Worm (Caenorhabditis elegans) whole organism, L3 larva: ENCODE data around the gene C15H9.5.
A peak's percentile ranks its signal among the peaks of the same experiment; 100 is the strongest.

ENCODE experiments used
- R02D3.7 ChIP-seq: fragments of 150-350 bp; optimal IDR thresholded peaks from 2 replicates; lab custom pipeline; 2014; ENCODE audit warnings: missing biosample characterization, missing genetic modification characterization
- aly-2 ChIP-seq: fragments of 150-350 bp; optimal IDR thresholded peaks from 2 replicates; lab custom pipeline; 2014; ENCODE audit warnings: missing biosample characterization, missing genetic modification characterization
- ama-1 ChIP-seq: fragments of 150-350 bp; optimal IDR thresholded peaks from 2 replicates; lab custom pipeline; 2018
- ceh-16 ChIP-seq: sonication (generic microtip); optimal IDR thresholded peaks from 2 replicates; lab custom pipeline; 2017; ENCODE audit warnings: missing biosample characterization, missing genetic modification characterization
- ceh-28 ChIP-seq: fragments of 150-350 bp; optimal IDR thresholded peaks from 2 replicates; lab custom pipeline; 2014; ENCODE audit warnings: missing biosample characterization, missing genetic modification reagents, missing genetic modification characterization
- ceh-82 ChIP-seq: fragments of 150-350 bp; optimal IDR thresholded peaks from 2 replicates; lab custom pipeline; 2014; ENCODE audit warnings: missing biosample characterization, missing genetic modification characterization
- daf-12 ChIP-seq: fragments of 150-350 bp; optimal IDR thresholded peaks from 2 replicates; lab custom pipeline; 2014; ENCODE audit warnings: missing biosample characterization, missing genetic modification reagents, missing genetic modification characterization
- elt-1 ChIP-seq: fragments of 150-350 bp; optimal IDR thresholded peaks from 2 replicates; lab custom pipeline; 2014; ENCODE audit warnings: missing biosample characterization, missing genetic modification characterization
- elt-2 ChIP-seq: sonication (generic microtip); optimal IDR thresholded peaks from 2 replicates; lab custom pipeline; 2016; ENCODE audit warnings: missing genetic modification reagents, mild to moderate bottlenecking, missing genetic modification characterization, missing compliant biosample characterization
- elt-3 ChIP-seq, 3 experiments: fragments of 150-350 bp in 1 of 3; sonication (generic microtip) in 2 of 3; optimal IDR thresholded peaks; 2 replicates in 2 of 3; 4 replicates in 1 of 3; lab custom pipeline; 2014 to 2017; ENCODE audit warnings: missing biosample characterization in 3 of 3, missing genetic modification characterization in 3 of 3
- fkh-10 ChIP-seq: sonication (generic microtip); optimal IDR thresholded peaks from 2 replicates; lab custom pipeline; 2017; ENCODE audit warnings: missing biosample characterization, missing genetic modification reagents, missing genetic modification characterization
- fkh-2 ChIP-seq: fragments of 150-350 bp; optimal IDR thresholded peaks from 2 replicates; lab custom pipeline; 2014; ENCODE audit warnings: missing biosample characterization, missing genetic modification reagents, missing genetic modification characterization
- jun-1 ChIP-seq: fragments of 150-350 bp; optimal IDR thresholded peaks from 2 replicates; lab custom pipeline; 2014; ENCODE audit warnings: missing biosample characterization, missing genetic modification reagents, missing genetic modification characterization
- lin-15B ChIP-seq: fragments of 150-350 bp; optimal IDR thresholded peaks from 2 replicates; lab custom pipeline; 2014; ENCODE audit warnings: missing biosample characterization, missing genetic modification characterization
- lin-39 ChIP-seq: fragments of 150-350 bp; optimal IDR thresholded peaks from 2 replicates; lab custom pipeline; 2018; ENCODE audit warnings: missing biosample characterization, missing genetic modification reagents, missing genetic modification characterization
- lsy-12 ChIP-seq: sonication (generic microtip); optimal IDR thresholded peaks from 2 replicates; lab custom pipeline; 2016; ENCODE audit warnings: mild to moderate bottlenecking, missing genetic modification characterization, missing compliant biosample characterization
- mdl-1 ChIP-seq: fragments of 150-350 bp; optimal IDR thresholded peaks from 2 replicates; lab custom pipeline; 2014; ENCODE audit warnings: missing biosample characterization, missing genetic modification characterization
- nfya-1 ChIP-seq: sonication (generic microtip); optimal IDR thresholded peaks from 2 replicates; lab custom pipeline; 2017; ENCODE audit warnings: missing genetic modification characterization, mild to moderate bottlenecking, missing compliant biosample characterization, antibody characterized with exemption, moderate library complexity; ENCODE audit not compliant: insufficient read depth
- nhr-11 ChIP-seq: fragments of 150-350 bp; optimal IDR thresholded peaks from 2 replicates; lab custom pipeline; 2014; ENCODE audit warnings: missing biosample characterization, missing genetic modification characterization
- nhr-12 ChIP-seq: fragments of 150-350 bp; optimal IDR thresholded peaks from 2 replicates; lab custom pipeline; 2014; ENCODE audit warnings: missing biosample characterization, missing genetic modification characterization
- nhr-23 ChIP-seq: fragments of 150-350 bp; optimal IDR thresholded peaks from 2 replicates; lab custom pipeline; 2014; ENCODE audit warnings: missing biosample characterization, missing genetic modification reagents, missing genetic modification characterization
- nhr-237 ChIP-seq: fragments of 150-350 bp; optimal IDR thresholded peaks from 2 replicates; lab custom pipeline; 2014; ENCODE audit warnings: missing biosample characterization, missing genetic modification characterization
- nhr-25 ChIP-seq: sonication (generic microtip); optimal IDR thresholded peaks from 2 replicates; lab custom pipeline; 2017; ENCODE audit warnings: missing biosample characterization, missing genetic modification characterization
- nhr-28 ChIP-seq: fragments of 150-350 bp; optimal IDR thresholded peaks from 2 replicates; lab custom pipeline; 2014; ENCODE audit warnings: missing biosample characterization, missing genetic modification characterization
- nhr-67 ChIP-seq: fragments of 150-350 bp; optimal IDR thresholded peaks from 2 replicates; lab custom pipeline; 2014; ENCODE audit warnings: missing biosample characterization, missing genetic modification characterization
- nhr-76 ChIP-seq: fragments of 150-350 bp; sonication (generic microtip); optimal IDR thresholded peaks from 5 replicates; lab custom pipeline; 2014; ENCODE audit warnings: missing biosample characterization, missing genetic modification characterization
- nhr-77 ChIP-seq: fragments of 150-350 bp; optimal IDR thresholded peaks from 2 replicates; lab custom pipeline; 2014; ENCODE audit warnings: missing biosample characterization, missing genetic modification characterization
- pha-4 ChIP-seq: fragments of 150-350 bp; optimal IDR thresholded peaks from 2 replicates; lab custom pipeline; 2014; ENCODE audit warnings: missing biosample characterization, missing genetic modification reagents, missing genetic modification characterization
- pqm-1 ChIP-seq: fragments of 150-350 bp; optimal IDR thresholded peaks from 2 replicates; lab custom pipeline; 2017; ENCODE audit warnings: missing biosample characterization, missing genetic modification characterization, inconsistent platforms
- sea-2 ChIP-seq: fragments of 150-350 bp; sonication (generic microtip); optimal IDR thresholded peaks from 4 replicates; lab custom pipeline; 2014; ENCODE audit warnings: missing biosample characterization, missing genetic modification reagents, missing genetic modification characterization
- skn-1 ChIP-seq: fragments of 150-350 bp; optimal IDR thresholded peaks from 2 replicates; lab custom pipeline; 2014; ENCODE audit warnings: missing biosample characterization, missing genetic modification characterization
- snpc-4 ChIP-seq: fragments of 150-350 bp; optimal IDR thresholded peaks from 2 replicates; lab custom pipeline; 2014; ENCODE audit warnings: missing biosample characterization, missing genetic modification characterization
- unc-39 ChIP-seq: sonication (generic microtip); optimal IDR thresholded peaks from 4 replicates; lab custom pipeline; 2017; ENCODE audit warnings: missing biosample characterization, missing genetic modification characterization
- zag-1 ChIP-seq: fragments of 150-350 bp; optimal IDR thresholded peaks from 2 replicates; lab custom pipeline; 2014; ENCODE audit warnings: missing biosample characterization, missing genetic modification characterization
- ztf-11 ChIP-seq: fragments of 150-350 bp; optimal IDR thresholded peaks from 2 replicates; lab custom pipeline; 2014; ENCODE audit warnings: missing biosample characterization, missing genetic modification characterization

C15H9.5 gene

ce11 chrX:6098420-6098819 is 5.3 kb downstream of the C15H9.5 start:
- TF ChIP-seq nhr-77 (tag; lab: Kevin White, UChicago): no peak
- TF ChIP-seq nhr-28 (tag; lab: Kevin White, UChicago): no peak
- TF ChIP-seq sea-2 (GFP tag; lab: Kevin White, UChicago): no peak
- TF ChIP-seq lin-15B (tag; lab: Kevin White, UChicago): no peak
- TF ChIP-seq jun-1 (tag; lab: Kevin White, UChicago): no peak
- no peak for TF ChIP-seq ceh-16 (tag; lab: Kevin White, UChicago)
- no peak for TF ChIP-seq elt-1 (tag; lab: Kevin White, UChicago)
- TF ChIP-seq nhr-67: no peak
- TF ChIP-seq nhr-12 (tag; lab: Kevin White, UChicago): no peak
- no peak for TF ChIP-seq lsy-12
- TF ChIP-seq zag-1: no peak
- TF ChIP-seq nhr-23 (tag; lab: Kevin White, UChicago): no peak
- no peak for TF ChIP-seq nfya-1 (tag; lab: Kevin White, UChicago)
- TF ChIP-seq pha-4 (tag; lab: Kevin White, UChicago): peak; percentile 77
- TF ChIP-seq pqm-1: peak; percentile 78
- no peak for TF ChIP-seq ceh-82 (tag; lab: Kevin White, UChicago)
- TF ChIP-seq elt-2 (tag; lab: Kevin White, UChicago): peak; percentile 85
- no peak for TF ChIP-seq fkh-10
- no peak for TF ChIP-seq R02D3.7 (tag; lab: Kevin White, UChicago)

- peak; percentile 53 for TF ChIP-seq elt-2 (tag; lab: Kevin White, UChicago)
- TF ChIP-seq elt-1 (tag; lab: Kevin White, UChicago): no peak
- TF ChIP-seq ztf-11: no peak
- TF ChIP-seq nhr-237 (tag; lab: Kevin White, UChicago): no peak
- TF ChIP-seq skn-1: no peak
- TF ChIP-seq pqm-1: peak; percentile 61
Observed at ce11 chrX:6100395-6101099, 7.4 kb downstream of the C15H9.5 start.

- no peak for TF ChIP-seq daf-12 (tag; lab: Kevin White, UChicago)
- TF ChIP-seq nhr-25 (tag; lab: Kevin White, UChicago): no peak
- TF ChIP-seq nhr-23 (tag; lab: Kevin White, UChicago): no peak
- no peak for TF ChIP-seq nhr-77 (tag; lab: Kevin White, UChicago)
- TF ChIP-seq R02D3.7 (tag; lab: Kevin White, UChicago): no peak
- TF ChIP-seq lin-39 (tag; lab: Kevin White, UChicago): no peak
- TF ChIP-seq elt-3 (tag; optimal IDR thresholded peaks at IDR 0.05; lab: Kevin White, UChicago): no peak
- TF ChIP-seq fkh-2: no peak
- TF ChIP-seq snpc-4 (tag; lab: Kevin White, UChicago): no peak
Observed at ce11 chrX:6103297-6103696, 10.2 kb downstream of the C15H9.5 start, which contains the start of gene C15H9.11. Gene C15H9.11, minus strand, starts transcription at chrX:6103397.

- TF ChIP-seq nhr-67 (no peak), fkh-10 (no peak), nhr-25 (tag; lab: Kevin White, UChicago) (no peak), nhr-23 (tag; lab: Kevin White, UChicago) (no peak), mdl-1 (tag; lab: Kevin White, UChicago) (no peak), aly-2 (tag; lab: Kevin White, UChicago) (no peak), nfya-1 (tag; lab: Kevin White, UChicago) (no peak), zag-1 (no peak), nhr-76 (no peak), ceh-16 (tag; lab: Kevin White, UChicago) (no peak), ceh-82 (tag; lab: Kevin White, UChicago) (no peak), nhr-11 (tag; lab: Kevin White, UChicago) (no peak), unc-39 (tag; lab: Kevin White, UChicago) (no peak), ama-1 (no peak), pqm-1 (no peak), ceh-28 (tag; lab: Kevin White, UChicago) (no peak)
Observed at ce11 chrX:6107962-6108361, 14.9 kb downstream of the C15H9.5 start.
